Worm (Caenorhabditis elegans) whole organism, L1 larva: ENCODE data around the gene srlf-1.

Experiments
- Y116A8C.19 ChIP-seq: sonication (generic microtip); optimal IDR thresholded peaks from 2 replicates; lab custom pipeline; 2016; ENCODE audit warnings: missing compliant biosample characterization, missing genetic modification characterization, borderline replicate concordance
- aly-2 ChIP-seq: fragments of 150-350 bp; optimal IDR thresholded peaks from 2 replicates; lab custom pipeline; 2014; ENCODE audit warnings: missing biosample characterization, missing genetic modification characterization
- ama-1 ChIP-seq: fragments of 150-350 bp; optimal IDR thresholded peaks from 2 replicates; lab custom pipeline; 2014
- blmp-1 ChIP-seq: fragments of 150-350 bp; optimal IDR thresholded peaks from 2 replicates; lab custom pipeline; 2014; ENCODE audit warnings: missing biosample characterization, missing genetic modification characterization
- ceh-8 ChIP-seq: fragments of 200-800 bp; sonication (Bioruptor generic); optimal IDR thresholded peaks from 2 replicates; lab custom pipeline; 2018; ENCODE audit warnings: mild to moderate bottlenecking, missing genetic modification characterization, moderate library complexity, missing compliant biosample characterization
- ceh-90 ChIP-seq: sonication (generic microtip); optimal IDR thresholded peaks from 2 replicates; lab custom pipeline; 2016; ENCODE audit warnings: missing genetic modification characterization, missing compliant biosample characterization
- dpl-1 ChIP-seq, 3 experiments: fragments of 150-350 bp in 2 of 3; sonication (generic microtip) in 1 of 3; optimal IDR thresholded peaks; 2 replicates each; lab custom pipeline; 2014 to 2017; ENCODE audit warnings: missing biosample characterization in 3 of 3, missing genetic modification characterization in 3 of 3, missing genetic modification reagents in 3 of 3
- dsc-1 ChIP-seq: sonication (generic microtip); optimal IDR thresholded peaks from 2 replicates; lab custom pipeline; 2016; ENCODE audit warnings: mild to moderate bottlenecking, missing genetic modification characterization, missing compliant biosample characterization
- efl-1 ChIP-seq, 4 experiments: fragments of 150-350 bp; optimal IDR thresholded peaks in 3 of 4; peaks in 1 of 4; 1 replicate in 1 of 4; 2 replicates in 3 of 4; lab custom pipeline; 2014; ENCODE audit warnings: missing biosample characterization in 2 of 4, missing genetic modification characterization in 2 of 4, missing genetic modification reagents in 2 of 4
- efl-3 ChIP-seq: fragments of 200-800 bp; sonication (Bioruptor generic); optimal IDR thresholded peaks from 2 replicates; lab custom pipeline; 2018; ENCODE audit warnings: mild to moderate bottlenecking, missing genetic modification characterization, missing compliant biosample characterization
- elt-3 ChIP-seq, 6 experiments: fragments of 150-350 bp in 1 of 6; sonication (generic microtip); optimal IDR thresholded peaks; 2 replicates each; lab custom pipeline; 2017 to 2018; ENCODE audit warnings: missing biosample characterization in 6 of 6, missing genetic modification characterization in 6 of 6, inconsistent platforms in 1 of 6
- fkh-4 ChIP-seq: sonication (generic microtip); optimal IDR thresholded peaks from 2 replicates; lab custom pipeline; 2016; ENCODE audit warnings: missing compliant biosample characterization, missing genetic modification characterization, borderline replicate concordance
- fkh-8 ChIP-seq: sonication (generic microtip); optimal IDR thresholded peaks from 2 replicates; lab custom pipeline; 2016; ENCODE audit warnings: mild to moderate bottlenecking, missing genetic modification characterization, missing compliant biosample characterization
- grh-1 ChIP-seq: fragments of 200-800 bp; sonication (Bioruptor generic); IDR thresholded peaks from 2 replicates; pipeline ENCODE4 v1.3.6; 2022; ENCODE audit warnings: missing genetic modification reagents, missing genetic modification characterization, missing compliant biosample characterization
- hlh-17 ChIP-seq: fragments of 200-800 bp; sonication (Bioruptor generic); optimal IDR thresholded peaks from 2 replicates; lab custom pipeline; 2018; ENCODE audit warnings: missing genetic modification characterization, mild to moderate bottlenecking, missing compliant biosample characterization, moderate library complexity, borderline replicate concordance
- irx-1 ChIP-seq: sonication (generic microtip); optimal IDR thresholded peaks from 2 replicates; lab custom pipeline; 2016; ENCODE audit warnings: missing genetic modification characterization, missing compliant biosample characterization
- isw-1 ChIP-seq: fragments of 200-800 bp; sonication (Bioruptor generic); IDR thresholded peaks from 2 replicates; pipeline ENCODE4 v1.3.6; 2022; ENCODE audit warnings: missing genetic modification characterization, missing compliant biosample characterization
- jun-1 ChIP-seq: fragments of 150-350 bp; optimal IDR thresholded peaks from 2 replicates; lab custom pipeline; 2014; ENCODE audit warnings: missing biosample characterization, missing genetic modification reagents, missing genetic modification characterization
- lin-13 ChIP-seq: fragments of 150-350 bp; optimal IDR thresholded peaks from 2 replicates; lab custom pipeline; 2014; ENCODE audit warnings: missing biosample characterization, missing genetic modification reagents, missing genetic modification characterization
- lin-14 ChIP-seq: fragments of 200-800 bp; sonication (Bioruptor generic); optimal IDR thresholded peaks from 2 replicates; lab custom pipeline; 2018; ENCODE audit warnings: mild to moderate bottlenecking, missing genetic modification characterization, moderate library complexity, missing compliant biosample characterization
- lsy-2 ChIP-seq, 2 experiments: fragments of 150-350 bp; optimal IDR thresholded peaks; 2 replicates each; lab custom pipeline; 2014; ENCODE audit warnings: missing biosample characterization in 2 of 2, missing genetic modification characterization in 2 of 2
- mef-2 ChIP-seq: fragments of 150-350 bp; optimal IDR thresholded peaks from 2 replicates; lab custom pipeline; 2014; ENCODE audit warnings: missing biosample characterization, missing genetic modification characterization
- mep-1 ChIP-seq: fragments of 150-350 bp; optimal IDR thresholded peaks from 2 replicates; lab custom pipeline; 2014; ENCODE audit warnings: missing biosample characterization, missing genetic modification characterization
- nhr-11 ChIP-seq: fragments of 150-350 bp; optimal IDR thresholded peaks from 2 replicates; lab custom pipeline; 2014; ENCODE audit warnings: missing biosample characterization, missing genetic modification characterization
- nhr-20 ChIP-seq: sonication (generic microtip); optimal IDR thresholded peaks from 2 replicates; lab custom pipeline; 2016; ENCODE audit warnings: mild to moderate bottlenecking, missing genetic modification characterization, missing compliant biosample characterization
- nhr-237 ChIP-seq: fragments of 150-350 bp; optimal IDR thresholded peaks from 2 replicates; lab custom pipeline; 2014; ENCODE audit warnings: missing biosample characterization, missing genetic modification characterization
- nhr-47 ChIP-seq: sonication (generic microtip); optimal IDR thresholded peaks from 2 replicates; lab custom pipeline; 2016; ENCODE audit warnings: mild to moderate bottlenecking, missing genetic modification characterization, moderate library complexity, missing compliant biosample characterization
- nhr-77 ChIP-seq: fragments of 150-350 bp; optimal IDR thresholded peaks from 2 replicates; lab custom pipeline; 2014; ENCODE audit warnings: missing biosample characterization, missing genetic modification characterization
- pax-3 ChIP-seq: fragments of 200-800 bp; sonication (Bioruptor generic); optimal IDR thresholded peaks from 2 replicates; lab custom pipeline; 2018; ENCODE audit warnings: mild to moderate bottlenecking, missing genetic modification characterization, moderate library complexity, missing compliant biosample characterization
- snpc-4 ChIP-seq: fragments of 150-350 bp; optimal IDR thresholded peaks from 2 replicates; lab custom pipeline; 2014; ENCODE audit warnings: missing biosample characterization, missing genetic modification characterization
- snu-23 ChIP-seq: sonication (generic microtip); optimal IDR thresholded peaks from 2 replicates; lab custom pipeline; 2016; ENCODE audit warnings: missing genetic modification characterization, missing compliant biosample characterization
- swsn-7 ChIP-seq: sonication (generic microtip); optimal IDR thresholded peaks from 2 replicates; lab custom pipeline; 2016; ENCODE audit warnings: missing genetic modification characterization, missing compliant biosample characterization
- tlp-1 ChIP-seq: fragments of 150-350 bp; optimal IDR thresholded peaks from 2 replicates; lab custom pipeline; 2014; ENCODE audit warnings: missing biosample characterization, missing genetic modification characterization
- unc-30 ChIP-seq: sonication (generic microtip); optimal IDR thresholded peaks from 2 replicates; lab custom pipeline; 2017; ENCODE audit warnings: missing biosample characterization, missing genetic modification characterization
- unc-62 ChIP-seq: fragments of 150-350 bp; optimal IDR thresholded peaks from 2 replicates; lab custom pipeline; 2014; ENCODE audit warnings: missing biosample characterization, missing genetic modification reagents, missing genetic modification characterization
- unc-86 ChIP-seq: sonication (generic microtip); optimal IDR thresholded peaks from 2 replicates; lab custom pipeline; 2016; ENCODE audit warnings: missing genetic modification characterization, missing compliant biosample characterization
- zag-1 ChIP-seq: fragments of 150-350 bp; optimal IDR thresholded peaks from 2 replicates; lab custom pipeline; 2014; ENCODE audit warnings: missing biosample characterization, missing genetic modification characterization

The srlf-1 gene

DNA sequence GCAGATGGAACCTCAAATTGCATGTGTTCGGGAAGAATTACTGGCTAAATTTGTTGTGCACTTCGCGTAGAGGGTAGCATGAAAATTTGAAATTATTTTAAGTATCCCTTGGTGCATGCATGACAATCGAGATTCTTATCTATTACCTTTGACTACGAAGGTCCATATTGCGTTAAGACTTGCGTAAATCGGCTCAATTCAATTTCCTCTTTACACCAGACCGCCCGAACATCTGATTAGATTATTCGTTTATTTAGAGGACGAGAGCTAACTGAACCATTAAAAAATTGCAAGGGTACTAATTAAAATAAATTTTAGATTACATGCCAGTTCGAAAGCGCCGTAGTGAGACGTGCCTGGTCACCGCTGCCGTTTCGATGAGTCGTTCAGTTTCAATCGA, 27.2 kb downstream of the srlf-1 start (continued):
- TF ChIP-seq nhr-237 (tag; lab: Kevin White, UChicago): no peak
- no peak for TF ChIP-seq unc-86

DNA sequence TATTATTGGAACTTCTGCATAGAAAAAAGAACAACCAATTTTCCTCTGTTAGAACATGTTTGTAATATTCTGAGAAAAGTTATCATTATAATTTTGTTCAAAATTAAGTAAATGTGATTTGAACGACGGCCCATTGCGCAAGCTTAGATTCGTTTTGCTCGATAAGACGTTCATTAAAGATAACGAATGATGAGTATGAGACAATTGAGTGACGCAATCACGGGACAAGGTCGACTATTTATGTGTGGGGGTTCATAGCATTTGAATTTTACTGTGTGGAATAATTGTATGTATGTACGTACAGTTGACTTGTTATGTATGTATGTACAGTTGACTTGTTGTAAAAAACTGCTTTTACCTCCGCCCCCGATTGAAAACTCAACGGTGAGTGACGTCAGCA, 29.0 kb downstream of the srlf-1 start:
- no peak for TF ChIP-seq elt-3 (tag; optimal IDR thresholded peaks at IDR 0.05; lab: Kevin White, UChicago)
- TF ChIP-seq blmp-1 (tag; lab: Kevin White, UChicago): no peak
- no peak for TF ChIP-seq dpl-1 (GFP tag; optimal IDR thresholded peaks at IDR 0.05; lab: Kevin White, UChicago)
- no peak for TF ChIP-seq unc-86
- TF ChIP-seq fkh-4 (tag; lab: Kevin White, UChicago): no peak
- no peak for TF ChIP-seq nhr-20
- no peak for TF ChIP-seq nhr-237 (tag; lab: Kevin White, UChicago)
- TF ChIP-seq ama-1 (lab: Kevin White, UChicago): no peak
- TF ChIP-seq fkh-8: no peak
- TF ChIP-seq hlh-17 (GFP tag; lab: Kevin White, UChicago): no peak

DNA sequence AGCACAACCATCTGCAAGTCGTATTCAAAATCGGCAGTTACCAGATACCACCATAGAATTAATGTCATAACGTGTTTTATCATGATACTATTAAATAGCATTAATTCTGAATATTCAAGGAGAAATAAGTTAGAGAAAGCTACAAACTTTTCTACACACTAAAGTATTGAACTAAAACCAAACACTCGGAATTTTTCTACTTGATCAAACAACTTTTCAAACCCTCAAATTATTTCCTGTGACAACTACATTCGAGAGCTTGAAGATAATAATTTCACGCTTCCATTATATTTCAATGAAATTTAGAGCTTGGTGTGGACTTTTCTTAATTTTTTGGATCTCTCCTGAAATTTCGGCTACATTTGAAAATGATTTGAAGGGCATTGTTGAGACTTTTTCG, 32.1 kb downstream of the srlf-1 start, which contains the start of gene irld-47:
irld-47 (minus strand) TSS at position 101 of the 400 bp plus-strand sequence.
- TF ChIP-seq efl-1 (optimal IDR thresholded peaks at IDR 0.05; lab: Kevin White, UChicago) (no peak), efl-1 (GFP tag; optimal IDR thresholded peaks at IDR 0.05 in 1 of 2; lab: Kevin White, UChicago) (no peak), nhr-77 (tag; lab: Kevin White, UChicago) (no peak), mef-2 (tag; lab: Kevin White, UChicago) (no peak), unc-62 (GFP tag; lab: Kevin White, UChicago) (no peak), nhr-237 (tag; lab: Kevin White, UChicago) (no peak)

DNA sequence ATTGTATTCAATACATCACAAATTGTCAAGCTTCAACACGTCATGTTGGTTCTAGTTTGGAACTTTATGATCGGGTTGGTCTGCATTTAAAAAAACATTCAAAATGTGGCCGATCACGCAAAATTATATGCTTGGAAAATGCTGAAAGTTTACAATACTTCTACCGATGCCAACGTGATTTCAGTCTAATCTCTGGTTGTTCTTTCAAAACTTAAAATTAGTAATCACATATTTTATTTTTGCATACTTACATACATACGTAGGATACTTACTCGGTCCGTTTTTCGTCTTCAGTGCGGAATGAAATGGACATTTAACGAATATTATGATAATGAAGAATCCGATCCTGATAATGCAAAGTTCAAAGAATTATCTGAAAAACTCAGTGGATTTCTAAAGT, 34.7 kb downstream of the srlf-1 start, which contains the start of gene srw-62:
srw-62 (plus strand) TSS at position 301 of the 400 bp plus-strand sequence.
- TF ChIP-seq ceh-8 (GFP tag; lab: Kevin White, UChicago): no peak

DNA sequence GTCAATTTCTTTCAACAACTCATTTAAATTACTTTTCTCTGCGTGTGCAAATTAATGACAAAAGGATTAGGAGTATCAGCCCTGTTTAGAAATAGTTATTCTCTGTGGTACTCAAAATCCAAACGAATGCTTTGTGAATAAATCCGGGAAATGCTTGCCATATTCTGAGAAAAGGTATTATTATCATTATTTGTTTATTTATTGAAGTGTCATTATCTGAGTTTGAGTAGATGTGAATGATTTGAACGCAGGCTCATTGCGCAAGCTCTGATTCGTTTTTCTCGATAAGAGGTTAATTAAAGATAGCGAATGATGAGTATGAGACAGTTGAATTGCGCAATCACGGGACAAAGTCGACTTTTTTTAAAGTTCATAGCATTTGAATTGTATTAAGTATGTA, 37.5 kb downstream of the srlf-1 start:
- TF ChIP-seq nhr-47 (tag; lab: Kevin White, UChicago) (no peak), dsc-1 (tag; lab: Kevin White, UChicago) (peak; percentile 83), mep-1 (tag; lab: Kevin White, UChicago) (no peak), swsn-7 (tag; lab: Kevin White, UChicago) (no peak), pax-3 (peak; percentile 41), jun-1 (tag; lab: Kevin White, UChicago) (no peak), lin-13 (GFP tag; lab: Kevin White, UChicago) (no peak), snu-23 (GFP tag; lab: Kevin White, UChicago) (no peak)

DNA sequence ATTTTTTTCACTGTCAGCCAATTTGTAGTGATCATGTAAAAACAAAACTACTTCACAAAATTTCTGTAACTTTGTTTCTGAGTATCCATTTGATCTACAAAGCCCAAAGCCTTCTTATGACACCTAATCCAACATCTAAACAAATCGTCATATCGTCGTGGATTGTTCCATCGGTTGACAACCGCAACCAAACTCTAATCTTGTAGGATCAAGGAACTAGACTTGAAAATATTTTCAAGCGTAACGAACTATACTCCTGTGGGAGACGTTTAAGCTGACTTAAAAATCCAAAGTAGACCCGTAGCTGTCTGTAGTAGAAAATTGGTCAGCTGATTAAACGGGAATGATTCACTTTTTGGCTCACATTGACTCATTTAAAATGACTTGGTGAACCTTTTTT, 39.2 kb downstream of the srlf-1 start:
- peak; percentile 3 for TF ChIP-seq dsc-1 (tag; lab: Kevin White, UChicago)
- TF ChIP-seq grh-1 (GFP tag; lab: Robert Waterston, UW): no peak

DNA sequence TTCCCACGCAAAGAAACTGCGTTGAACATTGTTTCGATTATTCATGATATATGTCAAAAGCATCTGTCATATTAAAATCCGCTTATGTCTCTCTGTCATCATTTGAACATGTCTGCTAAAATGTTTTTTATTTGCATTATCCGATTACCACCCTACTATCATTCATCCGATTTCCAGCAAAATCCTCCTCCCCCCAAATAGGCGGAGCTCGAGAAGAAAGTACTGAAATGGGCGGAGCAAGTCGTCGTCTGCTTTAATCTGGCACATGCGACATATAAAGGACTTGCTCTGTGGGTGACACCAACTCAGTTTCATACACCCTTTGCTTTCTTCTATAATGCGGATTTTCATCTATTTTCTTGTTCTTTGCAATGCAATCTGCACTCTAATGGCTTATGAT, 41.7 kb downstream of the srlf-1 start, which contains the start of gene T09A5.14:
T09A5.14 (plus strand) TSS at position 301 of the 400 bp plus-strand sequence.
- TF ChIP-seq ceh-8 (GFP tag; lab: Kevin White, UChicago) (no peak), dsc-1 (tag; lab: Kevin White, UChicago) (peak; percentile 46)

DNA sequence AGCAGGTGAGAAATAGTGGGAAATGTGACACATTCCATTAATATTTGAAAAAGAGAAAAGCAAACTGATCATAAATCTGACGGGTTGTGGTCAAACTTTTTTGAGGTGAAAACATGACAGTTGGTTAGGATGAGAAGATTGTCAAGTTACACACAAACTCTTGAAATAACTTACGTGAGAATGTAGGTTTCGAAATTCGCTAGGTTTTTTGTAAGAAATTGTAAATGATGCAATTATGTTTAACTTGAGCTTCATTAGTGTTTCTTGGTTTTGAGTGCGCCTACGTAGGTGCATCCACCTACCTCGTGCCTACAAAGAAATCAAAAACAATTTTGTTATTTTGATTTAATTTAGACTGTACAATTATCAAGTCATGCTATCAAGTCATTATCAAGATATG, 44.9 kb downstream of the srlf-1 start, which contains the start of gene cex-2:
cex-2 (minus strand) TSS at position 101 of the 400 bp plus-strand sequence.
- TF ChIP-seq lin-14 (no peak), aly-2 (tag; lab: Kevin White, UChicago) (no peak), lsy-2 (tag; optimal IDR thresholded peaks at IDR 0.05; lab: Kevin White, UChicago) (no peak), zag-1 (tag; lab: Kevin White, UChicago) (no peak), Y116A8C.19 (tag; lab: Kevin White, UChicago) (no peak), unc-30 (no peak), snpc-4 (no peak), irx-1 (no peak), nhr-11 (tag; lab: Kevin White, UChicago) (no peak), isw-1 (GFP tag; lab: Robert Waterston, UW) (no peak), efl-3 (GFP tag; lab: Kevin White, UChicago) (no peak), ceh-90 (tag; lab: Kevin White, UChicago) (no peak), tlp-1 (tag; lab: Kevin White, UChicago) (no peak)
